Worm (Caenorhabditis elegans): ENCODE measurements around the gene col-164.

- TF ChIP-seq sox-4 (tag; optimal IDR thresholded peaks at IDR 0.05) (no peak), lin-35 (GFP tag; optimal IDR thresholded peaks at IDR 0.05) (no peak), snpc-4 (tag; optimal IDR thresholded peaks at IDR 0.05) (no peak), nhr-12 (tag; optimal IDR thresholded peaks at IDR 0.05) (no peak), dpl-1 (GFP tag; optimal IDR thresholded peaks at IDR 0.05) (no peak), efl-3 (GFP tag; optimal IDR thresholded peaks at IDR 0.05) (no peak)
Measured at ce11 chrX:2064730-2065129, 28.5 kb upstream of the col-164 start, which contains the start of gene F49H12.7.
